Worm (Caenorhabditis elegans) whole organism, L1 larva: ENCODE data around the gene F36D3.8.

Source experiments
- C16A3.4 ChIP-seq: fragments of 150-350 bp; optimal IDR thresholded peaks from 2 replicates; lab custom pipeline; 2014; ENCODE audit warnings: missing biosample characterization, missing genetic modification characterization
- alr-1 ChIP-seq: fragments of 200-800 bp; sonication (Bioruptor generic); optimal IDR thresholded peaks from 2 replicates; lab custom pipeline; 2018; ENCODE audit warnings: borderline replicate concordance, mild to moderate bottlenecking, missing genetic modification characterization, missing compliant biosample characterization
- ama-1 ChIP-seq: fragments of 150-350 bp; optimal IDR thresholded peaks from 2 replicates; lab custom pipeline; 2014
- ceh-8 ChIP-seq: fragments of 200-800 bp; sonication (Bioruptor generic); optimal IDR thresholded peaks from 2 replicates; lab custom pipeline; 2018; ENCODE audit warnings: mild to moderate bottlenecking, missing genetic modification characterization, moderate library complexity, missing compliant biosample characterization
- ceh-82 ChIP-seq, 3 experiments: fragments of 150-350 bp in 1 of 3; sonication (generic microtip) in 2 of 3; optimal IDR thresholded peaks; 2 replicates each; lab custom pipeline; 2014 to 2017; ENCODE audit warnings: missing biosample characterization in 3 of 3, missing genetic modification characterization in 3 of 3
- ceh-90 ChIP-seq: sonication (generic microtip); optimal IDR thresholded peaks from 2 replicates; lab custom pipeline; 2016; ENCODE audit warnings: missing genetic modification characterization, missing compliant biosample characterization
- dsc-1 ChIP-seq: sonication (generic microtip); optimal IDR thresholded peaks from 2 replicates; lab custom pipeline; 2016; ENCODE audit warnings: mild to moderate bottlenecking, missing genetic modification characterization, missing compliant biosample characterization
- efl-1 ChIP-seq, 4 experiments: fragments of 150-350 bp; optimal IDR thresholded peaks in 3 of 4; peaks in 1 of 4; 1 replicate in 1 of 4; 2 replicates in 3 of 4; lab custom pipeline; 2014; ENCODE audit warnings: missing biosample characterization in 2 of 4, missing genetic modification characterization in 2 of 4, missing genetic modification reagents in 2 of 4
- egl-27 ChIP-seq, 2 experiments: fragments of 150-350 bp in 1 of 2; sonication (generic microtip); optimal IDR thresholded peaks; 3 replicates each; lab custom pipeline; 2017 to 2018; ENCODE audit warnings: missing biosample characterization in 2 of 2, missing genetic modification characterization in 2 of 2, missing genetic modification reagents in 2 of 2
- elt-2 ChIP-seq: sonication (generic microtip); optimal IDR thresholded peaks from 2 replicates; lab custom pipeline; 2016; ENCODE audit warnings: missing genetic modification characterization, mild to moderate bottlenecking, inconsistent platforms, missing compliant biosample characterization, missing genetic modification reagents
- elt-3 ChIP-seq, 6 experiments: fragments of 150-350 bp in 1 of 6; sonication (generic microtip); optimal IDR thresholded peaks; 2 replicates each; lab custom pipeline; 2017 to 2018; ENCODE audit warnings: missing biosample characterization in 6 of 6, missing genetic modification characterization in 6 of 6, inconsistent platforms in 1 of 6
- ets-5 ChIP-seq: fragments of 200-800 bp; sonication (Bioruptor generic); IDR thresholded peaks from 2 replicates; pipeline ENCODE4 v1.3.6; 2022; ENCODE audit warnings: missing genetic modification characterization, missing compliant biosample characterization
- hlh-17 ChIP-seq: fragments of 200-800 bp; sonication (Bioruptor generic); optimal IDR thresholded peaks from 2 replicates; lab custom pipeline; 2018; ENCODE audit warnings: missing genetic modification characterization, mild to moderate bottlenecking, missing compliant biosample characterization, moderate library complexity, borderline replicate concordance
- lin-39 ChIP-seq: fragments of 150-350 bp; optimal IDR thresholded peaks from 2 replicates; lab custom pipeline; 2014; ENCODE audit warnings: missing biosample characterization, missing genetic modification reagents, missing genetic modification characterization
- nhr-12 ChIP-seq: sonication (generic microtip); optimal IDR thresholded peaks from 2 replicates; lab custom pipeline; 2017; ENCODE audit warnings: missing biosample characterization, missing genetic modification characterization
- nhr-19 ChIP-seq: fragments of 200-800 bp; sonication (Bioruptor generic); conservative IDR thresholded peaks from 2 replicates; pipeline ENCODE4 v1.3.6; 2022; ENCODE audit warnings: missing genetic modification characterization, missing compliant biosample characterization
- nhr-20 ChIP-seq: sonication (generic microtip); optimal IDR thresholded peaks from 2 replicates; lab custom pipeline; 2016; ENCODE audit warnings: mild to moderate bottlenecking, missing genetic modification characterization, missing compliant biosample characterization
- nhr-71 ChIP-seq: sonication (generic microtip); optimal IDR thresholded peaks from 2 replicates; lab custom pipeline; 2016; ENCODE audit warnings: mild to moderate bottlenecking, missing genetic modification characterization, moderate library complexity, missing compliant biosample characterization
- nhr-84 ChIP-seq: sonication (generic microtip); optimal IDR thresholded peaks from 2 replicates; lab custom pipeline; 2017; ENCODE audit warnings: missing biosample characterization, missing genetic modification characterization
- nhr-85 ChIP-seq: sonication (generic microtip); peaks from one replicate; lab custom pipeline; 2016; ENCODE audit warnings: missing genetic modification characterization, inconsistent platforms, missing compliant biosample characterization
- nhr-90 ChIP-seq: sonication (generic microtip); optimal IDR thresholded peaks from 2 replicates; lab custom pipeline; 2016; ENCODE audit warnings: mild to moderate bottlenecking, missing genetic modification characterization, missing compliant biosample characterization; ENCODE audit not compliant: poor library complexity
- rnt-1 ChIP-seq: sonication (generic microtip); optimal IDR thresholded peaks from 2 replicates; lab custom pipeline; 2016; ENCODE audit warnings: mild to moderate bottlenecking, missing genetic modification characterization, moderate library complexity, missing compliant biosample characterization
- snpc-4 ChIP-seq: fragments of 150-350 bp; optimal IDR thresholded peaks from 2 replicates; lab custom pipeline; 2014; ENCODE audit warnings: missing biosample characterization, missing genetic modification characterization
- snu-23 ChIP-seq: sonication (generic microtip); optimal IDR thresholded peaks from 2 replicates; lab custom pipeline; 2016; ENCODE audit warnings: missing genetic modification characterization, missing compliant biosample characterization
- sox-4 ChIP-seq: sonication (generic microtip); optimal IDR thresholded peaks from 2 replicates; lab custom pipeline; 2016; ENCODE audit warnings: missing genetic modification characterization, missing compliant biosample characterization
- sup-37 ChIP-seq: fragments of 200-800 bp; sonication (Bioruptor generic); optimal IDR thresholded peaks from 2 replicates; lab custom pipeline; 2018; ENCODE audit warnings: mild to moderate bottlenecking, missing genetic modification characterization, missing compliant biosample characterization
- tbx-2 ChIP-seq: sonication (generic microtip); optimal IDR thresholded peaks from 2 replicates; lab custom pipeline; 2016; ENCODE audit warnings: missing genetic modification characterization, missing compliant biosample characterization

F36D3.8 gene

ce11 chrV:16526858-16527257 is at the start of gene F36D3.8:
TSS of gene F36D3.8 (plus strand) at chrV:16527158.
- TF ChIP-seq C16A3.4: no peak
- TF ChIP-seq nhr-19 (GFP tag; lab: Robert Waterston, UW): no peak
- TF ChIP-seq elt-3 (tag; optimal IDR thresholded peaks at IDR 0.05; lab: Kevin White, UChicago): no peak
- no peak for TF ChIP-seq hlh-17 (GFP tag; lab: Kevin White, UChicago)
- TF ChIP-seq efl-1 (optimal IDR thresholded peaks at IDR 0.05; lab: Kevin White, UChicago): no peak
- TF ChIP-seq efl-1 (GFP tag; optimal IDR thresholded peaks at IDR 0.05 in 1 of 2; lab: Kevin White, UChicago): peak in 1 of 2 experiments; percentile 85
- no peak for TF ChIP-seq snu-23 (GFP tag; lab: Kevin White, UChicago)

- TF ChIP-seq ceh-82 (tag; optimal IDR thresholded peaks at IDR 0.05; lab: Kevin White, UChicago): no peak
- TF ChIP-seq snpc-4: no peak
- no peak for TF ChIP-seq efl-1 (optimal IDR thresholded peaks at IDR 0.05; lab: Kevin White, UChicago)
- peak in 1 of 2 experiments; percentile 16 for TF ChIP-seq efl-1 (GFP tag; optimal IDR thresholded peaks at IDR 0.05 in 1 of 2; lab: Kevin White, UChicago)
- no peak for TF ChIP-seq dsc-1 (tag; lab: Kevin White, UChicago)
- TF ChIP-seq, all 84 proteins: peak for 1
Measured at ce11 chrV:16479275-16479674, 47.7 kb upstream of the F36D3.8 start, which contains the start of gene T08G3.11. TSS of gene T08G3.11 (minus strand) at chrV:16479375.

ce11 chrV:16480919-16481630 is 45.9 kb upstream of the F36D3.8 start, which contains the start of the genes F57E7.4 and spig-6:
TSS of gene F57E7.4 (minus strand) at chrV:16481019.
TSS of gene spig-6 (plus strand) at chrV:16481580.
- no peak for TF ChIP-seq ceh-90 (tag; lab: Kevin White, UChicago)
- TF ChIP-seq hlh-17 (GFP tag; lab: Kevin White, UChicago): no peak
- TF ChIP-seq lin-39: no peak
- TF ChIP-seq ama-1: no peak
- no peak for TF ChIP-seq dsc-1 (tag; lab: Kevin White, UChicago)
- TF ChIP-seq nhr-90 (tag; lab: Kevin White, UChicago): no peak
- no peak for TF ChIP-seq nhr-85
- no peak for TF ChIP-seq nhr-71 (tag; lab: Kevin White, UChicago)

- TF ChIP-seq nhr-12: no peak
- TF ChIP-seq ceh-8 (GFP tag; lab: Kevin White, UChicago): no peak
- no peak for TF ChIP-seq nhr-84 (tag; lab: Kevin White, UChicago)
- TF ChIP-seq ama-1: no peak
- no peak for TF ChIP-seq ets-5 (GFP tag; lab: Robert Waterston, UW)
- TF ChIP-seq sup-37 (GFP tag; lab: Kevin White, UChicago): no peak
- TF ChIP-seq alr-1 (tag; lab: Kevin White, UChicago): no peak
- no peak for TF ChIP-seq egl-27 (tag; optimal IDR thresholded peaks at IDR 0.05; lab: Kevin White, UChicago)
- no peak for TF ChIP-seq nhr-85
Measured at ce11 chrV:16483044-16483443, 43.9 kb upstream of the F36D3.8 start, which contains the start of gene F57E7.2. TSS of gene F57E7.2 (minus strand) at chrV:16483144.

- TF ChIP-seq ceh-82 (tag; optimal IDR thresholded peaks at IDR 0.05; lab: Kevin White, UChicago): no peak
- TF ChIP-seq sox-4 (tag; lab: Kevin White, UChicago): no peak
- no peak for TF ChIP-seq nhr-20 (tag; lab: Kevin White, UChicago)
- TF ChIP-seq tbx-2 (tag; lab: Kevin White, UChicago): no peak
- TF ChIP-seq nhr-84 (tag; lab: Kevin White, UChicago): no peak
- TF ChIP-seq rnt-1: no peak
- TF ChIP-seq, all 84 proteins: peak for 0
Measured at ce11 chrV:16483681-16484080, 43.3 kb upstream of the F36D3.8 start, which contains the start of gene srh-139. TSS of gene srh-139 (plus strand) at chrV:16483981.

- TF ChIP-seq snu-23 (GFP tag; lab: Kevin White, UChicago) (no peak), elt-2 (tag; lab: Kevin White, UChicago) (no peak), nhr-90 (tag; lab: Kevin White, UChicago) (no peak)
- TF ChIP-seq, all 84 proteins: peak for 0
Measured at ce11 chrV:16487474-16487873, 39.5 kb upstream of the F36D3.8 start, which contains the start of gene Y32B12A.5. TSS of gene Y32B12A.5 (minus strand) at chrV:16487574.
